Worm (Caenorhabditis elegans): Measurements from ENCODE around the gene C31A11.13.

C31A11.13 gene

ce11 chrV:16256395-16256794 lies 46.0 kb downstream of the C31A11.13 start, which contains the start of gene bgnt-1.3:
Gene bgnt-1.3 (minus strand): TSS chrV:16256495.
- TF ChIP-seq ceh-44 (GFP tag; IDR thresholded peaks at IDR 0.05) (no peak), hmg-1.1 (GFP tag; IDR thresholded peaks at IDR 0.05) (no peak)

ce11 chrV:16253687-16254086 lies 48.7 kb downstream of the C31A11.13 start, which contains the start of gene gcy-20:
Gene gcy-20 (minus strand): TSS chrV:16253787.
- TF ChIP-seq F44E2.7 (GFP tag; IDR thresholded peaks at IDR 0.05) = no peak
- no peak for TF ChIP-seq fkh-10 (GFP tag; optimal IDR thresholded peaks at IDR 0.05)
- TF ChIP-seq ZK337.2 (GFP tag; IDR thresholded peaks at IDR 0.05) = no peak
- no peak for TF ChIP-seq zip-2 (tag; optimal IDR thresholded peaks at IDR 0.05)
- no peak for TF ChIP-seq Y5F2A.4 (GFP tag; optimal IDR thresholded peaks at IDR 0.05)
- TF ChIP-seq lsy-2 (tag; optimal IDR thresholded peaks at IDR 0.05) = no peak
- TF ChIP-seq nhr-48 (tag; optimal IDR thresholded peaks at IDR 0.05) = no peak
- TF ChIP-seq lin-15B (tag; optimal IDR thresholded peaks at IDR 0.05) = no peak
- no peak for TF ChIP-seq zip-11 (GFP tag; IDR thresholded peaks at IDR 0.05)
- TF ChIP-seq fos-1 (tag; optimal IDR thresholded peaks at IDR 0.05) = no peak
- no peak for TF ChIP-seq snpc-1.2 (GFP tag; IDR thresholded peaks at IDR 0.05)
- no peak for TF ChIP-seq ztf-7 (tag; optimal IDR thresholded peaks at IDR 0.05)
- TF ChIP-seq ces-1 (GFP tag; optimal IDR thresholded peaks at IDR 0.05) = no peak
- TF ChIP-seq unc-62 (GFP tag; optimal IDR thresholded peaks at IDR 0.05 in 1 of 2) = no peak
- TF ChIP-seq unc-62 (tag; optimal IDR thresholded peaks at IDR 0.05) = no peak
